Worm (Caenorhabditis elegans) whole organism, L4 larva: ENCODE results near the gene unc-17.
A peak's percentile ranks its signal among the peaks of the same experiment; 100 is the strongest.

Experiments used
- D1046.2 ChIP-seq: fragments of 200-800 bp; sonication (Bioruptor generic); IDR thresholded peaks from 2 replicates; pipeline ENCODE4 v1.3.6; 2022; ENCODE audit warnings: missing genetic modification characterization, missing compliant biosample characterization
- F26F4.8 ChIP-seq: fragments of 200-800 bp; sonication (Bioruptor generic); conservative IDR thresholded peaks from 2 replicates; pipeline ENCODE4 v1.3.6; 2022; ENCODE audit warnings: missing genetic modification characterization, missing compliant biosample characterization
- F37D6.2 ChIP-seq: sonication (generic microtip); optimal IDR thresholded peaks from 2 replicates; lab custom pipeline; 2016; ENCODE audit warnings: mild to moderate bottlenecking, missing genetic modification characterization, missing compliant biosample characterization
- F49E8.2 ChIP-seq: sonication (generic microtip); optimal IDR thresholded peaks from 2 replicates; lab custom pipeline; 2016; ENCODE audit warnings: missing compliant biosample characterization, mild to moderate bottlenecking, missing genetic modification characterization, borderline replicate concordance
- R02D3.7 ChIP-seq: fragments of 150-350 bp; sonication (generic microtip); optimal IDR thresholded peaks from 3 replicates; lab custom pipeline; 2014; ENCODE audit warnings: missing biosample characterization, missing genetic modification characterization
- Y48G9A.11 ChIP-seq: fragments of 200-800 bp; sonication (Bioruptor generic); IDR thresholded peaks from 2 replicates; pipeline ENCODE4 v1.3.6; 2022; ENCODE audit warnings: missing genetic modification reagents, missing genetic modification characterization, missing compliant biosample characterization
- Y75B8A.6 ChIP-seq: fragments of 200-800 bp; sonication (Bioruptor generic); IDR thresholded peaks from 2 replicates; pipeline ENCODE4 v1.3.6; 2022; ENCODE audit warnings: missing genetic modification reagents, missing genetic modification characterization, missing compliant biosample characterization
- aha-1 ChIP-seq: fragments of 150-350 bp; peaks from one replicate; lab custom pipeline; 2014; ENCODE audit warnings: missing biosample characterization, missing genetic modification characterization
- ceh-32 ChIP-seq: sonication (generic microtip); optimal IDR thresholded peaks from 2 replicates; lab custom pipeline; 2016; ENCODE audit warnings: mild to moderate bottlenecking, missing genetic modification characterization, missing compliant biosample characterization; ENCODE audit not compliant: poor library complexity
- ceh-62 ChIP-seq: sonication (generic microtip); optimal IDR thresholded peaks from 2 replicates; lab custom pipeline; 2017; ENCODE audit warnings: missing biosample characterization, missing genetic modification characterization
- ces-1 ChIP-seq: fragments of 150-350 bp; sonication (generic microtip); optimal IDR thresholded peaks from 4 replicates; lab custom pipeline; 2014; ENCODE audit warnings: missing biosample characterization, missing genetic modification reagents, missing genetic modification characterization
- dve-1 ChIP-seq: sonication (generic microtip); optimal IDR thresholded peaks from 2 replicates; lab custom pipeline; 2017; ENCODE audit warnings: antibody characterized with exemption, mild to moderate bottlenecking, missing genetic modification characterization, missing compliant biosample characterization; ENCODE audit not compliant: insufficient read depth
- egl-27 ChIP-seq: sonication (generic microtip); optimal IDR thresholded peaks from 3 replicates; lab custom pipeline; 2017; ENCODE audit warnings: missing biosample characterization, missing genetic modification reagents, missing genetic modification characterization
- hlh-11 ChIP-seq: fragments of 200-800 bp; sonication (Bioruptor generic); optimal IDR thresholded peaks from 2 replicates; lab custom pipeline; 2018; ENCODE audit warnings: mild to moderate bottlenecking, missing genetic modification characterization, missing compliant biosample characterization
- lin-1 ChIP-seq: fragments of 200-800 bp; sonication (Bioruptor generic); IDR thresholded peaks from 2 replicates; pipeline ENCODE4 v1.3.6; 2022; ENCODE audit warnings: missing genetic modification reagents, missing genetic modification characterization, missing compliant biosample characterization
- madf-5 ChIP-seq, 2 experiments: fragments of 200-800 bp; sonication (Bioruptor generic); IDR thresholded peaks; 2 replicates each; pipeline ENCODE4 v1.3.6; 2022; ENCODE audit warnings: missing compliant biosample characterization in 2 of 2, missing genetic modification characterization in 2 of 2
- madf-9 ChIP-seq: fragments of 200-800 bp; sonication (Bioruptor generic); conservative IDR thresholded peaks from 2 replicates; pipeline ENCODE4 v1.3.6; 2022; ENCODE audit warnings: missing genetic modification reagents, missing genetic modification characterization, missing compliant biosample characterization
- mdt-29 ChIP-seq: fragments of 200-800 bp; sonication (Bioruptor generic); IDR thresholded peaks from 2 replicates; pipeline ENCODE4 v1.3.6; 2022; ENCODE audit warnings: missing genetic modification reagents, missing genetic modification characterization, missing compliant biosample characterization
- mep-1 ChIP-seq: fragments of 150-350 bp; sonication (generic microtip); optimal IDR thresholded peaks from 3 replicates; lab custom pipeline; 2014; ENCODE audit warnings: missing biosample characterization, missing genetic modification characterization
- mes-2 ChIP-seq: sonication (generic microtip); optimal IDR thresholded peaks from 2 replicates; lab custom pipeline; 2016; ENCODE audit warnings: missing genotype, mild to moderate bottlenecking, missing genetic modification characterization, missing compliant biosample characterization; ENCODE audit not compliant: poor library complexity, severe bottlenecking
- mxl-3 ChIP-seq: fragments of 200-800 bp; sonication (Bioruptor generic); optimal IDR thresholded peaks from 2 replicates; lab custom pipeline; 2018; ENCODE audit warnings: mild to moderate bottlenecking, missing genetic modification characterization, missing compliant biosample characterization
- nhr-41 ChIP-seq: fragments of 200-800 bp; sonication (Bioruptor generic); IDR thresholded peaks from 2 replicates; pipeline ENCODE4 v1.3.6; 2022; ENCODE audit warnings: missing genetic modification reagents, missing genetic modification characterization, missing compliant biosample characterization
- pqm-1 ChIP-seq: sonication (generic microtip); optimal IDR thresholded peaks from 2 replicates; lab custom pipeline; 2017; ENCODE audit warnings: missing biosample characterization, missing genetic modification characterization
- saeg-2 ChIP-seq: fragments of 200-800 bp; sonication (Bioruptor generic); IDR thresholded peaks from 2 replicates; pipeline ENCODE4 v1.3.6; 2022; ENCODE audit warnings: missing genetic modification reagents, missing genetic modification characterization, missing compliant biosample characterization
- sdz-12 ChIP-seq: fragments of 200-800 bp; sonication (Bioruptor generic); optimal IDR thresholded peaks from 2 replicates; lab custom pipeline; 2018; ENCODE audit warnings: mild to moderate bottlenecking, missing genetic modification characterization, missing compliant biosample characterization
- set-16 ChIP-seq: fragments of 200-800 bp; sonication (Bioruptor generic); IDR thresholded peaks from 2 replicates; pipeline ENCODE4 v1.3.6; 2022; ENCODE audit warnings: missing genetic modification reagents, missing genetic modification characterization, missing compliant biosample characterization
- snpc-1.2 ChIP-seq: fragments of 200-800 bp; sonication (Bioruptor generic); IDR thresholded peaks from 2 replicates; pipeline ENCODE4 v1.3.6; 2022; ENCODE audit warnings: missing genetic modification reagents, missing genetic modification characterization, missing compliant biosample characterization
- spr-3 ChIP-seq: fragments of 200-800 bp; sonication (Bioruptor generic); optimal IDR thresholded peaks from 2 replicates; lab custom pipeline; 2018; ENCODE audit warnings: mild to moderate bottlenecking, missing genetic modification characterization, missing compliant biosample characterization
- tra-1 ChIP-seq: fragments of 200-800 bp; sonication (Bioruptor generic); IDR thresholded peaks from 2 replicates; pipeline ENCODE4 v1.3.6; 2022; ENCODE audit warnings: missing genetic modification reagents, missing genetic modification characterization, missing compliant biosample characterization
- unc-62 ChIP-seq, 3 experiments: fragments of 150-350 bp in 1 of 3; sonication (generic microtip); optimal IDR thresholded peaks in 2 of 3; peaks in 1 of 3; 1 replicate in 1 of 3; 2 replicates in 2 of 3; lab custom pipeline; 2014 to 2017; ENCODE audit warnings: missing biosample characterization in 3 of 3, missing genetic modification characterization in 3 of 3, missing genetic modification reagents in 3 of 3, missing genotype in 1 of 3
- vab-7 ChIP-seq: fragments of 200-800 bp; sonication (Bioruptor generic); IDR thresholded peaks from 2 replicates; pipeline ENCODE4 v1.3.6; 2022; ENCODE audit warnings: missing genetic modification reagents, missing genetic modification characterization, missing compliant biosample characterization
- zag-1 ChIP-seq: fragments of 150-350 bp; optimal IDR thresholded peaks from 2 replicates; lab custom pipeline; 2014; ENCODE audit warnings: missing biosample characterization, missing genetic modification characterization
- zip-2 ChIP-seq: fragments of 150-350 bp; optimal IDR thresholded peaks from 2 replicates; lab custom pipeline; 2014; ENCODE audit warnings: missing biosample characterization, missing genetic modification characterization

The unc-17 gene

DNA sequence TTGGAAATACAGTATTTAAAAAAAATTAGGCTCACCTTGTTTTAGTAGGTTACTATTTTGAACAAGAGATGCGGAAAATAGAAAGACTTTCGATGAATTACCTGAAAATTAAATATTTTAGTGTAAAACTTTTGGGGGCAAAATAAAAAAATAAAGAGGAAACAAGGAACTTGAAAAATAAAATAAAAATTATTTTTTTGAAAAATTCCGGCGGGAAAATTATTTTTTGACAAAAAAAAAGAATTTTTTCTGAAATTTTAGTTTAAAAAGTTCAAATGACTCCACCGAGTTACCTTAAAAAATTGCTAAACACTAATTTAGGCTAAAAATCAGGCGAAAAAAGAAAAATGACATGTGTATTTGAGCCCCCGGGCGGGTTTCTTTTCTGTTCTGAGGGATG is at the start of gene unc-17, which contains the start of gene cha-1:
Gene unc-17 (minus strand): TSS at position 103 of the 400 bp plus-strand sequence.
Gene cha-1 (minus strand): TSS at position 101 of the 400 bp plus-strand sequence.
- no peak for TF ChIP-seq madf-5 (GFP tag; IDR thresholded peaks at IDR 0.05; lab: Robert Waterston, UW)
- no peak for TF ChIP-seq dve-1 (tag; lab: Kevin White, UChicago)
- TF ChIP-seq snpc-1.2 (GFP tag; lab: Robert Waterston, UW): no peak
- TF ChIP-seq sdz-12 (GFP tag; lab: Kevin White, UChicago): no peak
- TF ChIP-seq mxl-3 (GFP tag; lab: Kevin White, UChicago): no peak
- TF ChIP-seq set-16 (GFP tag; lab: Robert Waterston, UW): no peak
- no peak for TF ChIP-seq saeg-2 (GFP tag; lab: Robert Waterston, UW)
- TF ChIP-seq F49E8.2: no peak
- TF ChIP-seq lin-1 (GFP tag; lab: Robert Waterston, UW): no peak
- no peak for TF ChIP-seq egl-27 (tag; lab: Kevin White, UChicago)

DNA sequence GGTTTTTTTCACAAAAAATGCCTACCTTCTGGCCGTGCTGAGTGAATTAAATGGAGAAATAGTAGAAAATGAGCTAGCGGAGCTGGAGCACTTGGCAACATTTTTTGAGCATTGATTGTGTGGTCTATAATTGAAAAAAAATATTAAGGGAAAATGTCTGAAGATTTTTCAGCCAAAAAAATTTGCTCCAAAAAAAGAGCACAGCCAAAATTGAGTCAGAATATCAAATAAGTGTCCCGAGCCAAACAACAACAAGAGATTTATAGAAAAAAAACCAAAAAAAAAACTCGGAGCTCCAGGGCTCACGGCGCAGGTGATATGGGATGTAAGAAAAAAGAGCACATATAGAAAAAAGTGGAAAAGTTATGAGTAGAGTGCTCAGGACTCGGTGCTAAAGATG is 44.1 kb upstream of the unc-17 start, which contains the start of gene fmil-1:
Gene fmil-1 (minus strand): TSS at position 101 of the 400 bp plus-strand sequence.
- TF ChIP-seq ces-1 (GFP tag; lab: Kevin White, UChicago) (no peak), Y48G9A.11 (GFP tag; lab: Robert Waterston, UW) (no peak), ceh-62 (tag; lab: Kevin White, UChicago) (no peak), vab-7 (GFP tag; lab: Robert Waterston, UW) (no peak), nhr-41 (GFP tag; lab: Robert Waterston, UW) (no peak), hlh-11 (no peak), aha-1 (no peak), D1046.2 (no peak), pqm-1 (tag; lab: Kevin White, UChicago) (no peak), mxl-3 (GFP tag; lab: Kevin White, UChicago) (no peak), ceh-32 (no peak)

DNA sequence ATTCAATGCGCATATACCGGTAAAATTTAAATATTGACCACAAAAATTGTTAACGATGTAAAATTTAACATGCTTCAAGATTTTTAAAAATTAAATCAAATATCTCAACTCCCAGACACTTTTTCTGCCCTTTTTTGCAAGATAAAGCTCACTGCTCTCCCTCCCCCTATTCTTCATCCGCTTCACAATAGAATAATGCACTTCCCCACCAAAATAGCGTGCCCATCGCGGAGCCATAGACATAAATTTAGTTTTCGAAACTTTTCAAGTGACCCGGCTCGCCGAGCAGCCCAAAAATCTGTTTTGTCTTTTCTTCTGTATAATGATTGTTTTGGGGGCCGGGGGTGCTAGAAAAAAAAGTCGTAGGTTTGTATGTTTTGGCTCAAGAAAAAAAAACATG is 43.3 kb upstream of the unc-17 start:
- TF ChIP-seq zag-1 (tag; lab: Kevin White, UChicago) (no peak), mdt-29 (no peak), Y48G9A.11 (GFP tag; lab: Robert Waterston, UW) (no peak), mxl-3 (GFP tag; lab: Kevin White, UChicago) (no peak), Y75B8A.6 (GFP tag; lab: Robert Waterston, UW) (no peak), R02D3.7 (tag; lab: Kevin White, UChicago) (no peak), lin-1 (GFP tag; lab: Robert Waterston, UW) (no peak), mep-1 (tag; lab: Kevin White, UChicago) (no peak), mes-2 (tag; lab: Kevin White, UChicago) (no peak), zip-2 (no peak)

DNA sequence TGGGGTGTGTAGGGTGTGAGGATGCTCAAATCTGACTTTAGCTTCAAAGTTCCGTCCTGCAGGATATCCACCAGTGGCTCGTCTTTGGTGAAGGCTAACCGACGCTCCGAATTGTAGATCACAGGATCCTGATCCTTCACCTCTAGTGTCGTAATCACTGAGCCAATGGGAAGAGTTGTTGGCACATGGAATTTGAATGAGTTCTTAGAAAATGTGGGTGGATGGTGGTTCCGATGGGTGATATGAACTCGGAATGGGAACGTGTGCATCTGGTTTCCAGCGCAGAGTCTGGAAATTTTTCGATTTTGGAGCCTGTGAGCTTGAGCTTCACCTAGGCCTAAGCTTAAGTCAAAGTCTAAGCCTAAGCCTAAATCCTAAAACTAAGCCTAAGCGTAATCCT is 42.0 kb upstream of the unc-17 start:
- no peak for TF ChIP-seq spr-3 (GFP tag; lab: Kevin White, UChicago)
- no peak for TF ChIP-seq F26F4.8
- peak; percentile 92 for TF ChIP-seq aha-1
- TF ChIP-seq madf-9 (GFP tag; lab: Robert Waterston, UW): no peak
- 0 out of 2 replicates have a peak, but pooled peaks have one; percentile 23 for TF ChIP-seq tra-1

DNA sequence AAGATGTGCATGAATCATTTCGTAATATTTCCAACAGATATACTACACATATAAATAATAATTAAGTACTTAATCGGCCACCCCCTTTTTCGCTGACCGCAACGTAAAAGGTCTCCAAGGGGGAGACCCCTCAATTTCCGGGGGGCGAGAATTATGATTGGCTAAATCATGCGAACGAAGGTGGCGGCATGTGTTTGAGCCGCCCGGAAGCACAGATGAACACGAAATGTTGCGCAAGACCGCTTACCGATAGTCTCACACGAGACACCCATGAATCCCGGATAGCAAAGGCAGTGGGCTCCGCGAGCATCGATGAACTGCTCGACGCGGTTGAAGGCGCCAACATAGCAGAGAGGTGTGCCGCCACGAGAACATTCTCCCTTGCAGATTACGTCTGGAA is 40.6 kb upstream of the unc-17 start:
- no peak for TF ChIP-seq F37D6.2
- peak; percentile 36; the same call in 1 of the 2 replicates for TF ChIP-seq set-16 (GFP tag; lab: Robert Waterston, UW)
- peak in 1 of 2 experiments; percentile 67 for TF ChIP-seq unc-62 (GFP tag; optimal IDR thresholded peaks at IDR 0.05 in 1 of 2; lab: Kevin White, UChicago)
- no peak for TF ChIP-seq unc-62 (tag; optimal IDR thresholded peaks at IDR 0.05; lab: Kevin White, UChicago)
- TF ChIP-seq, all 104 proteins: peak for 2
